Worm (Caenorhabditis elegans) whole organism, late embryonic: ENCODE measurements around the gene scb-1.

Source experiments
- C38D4.7 ChIP-seq: fragments of 200-800 bp; sonication (Bioruptor generic); optimal IDR thresholded peaks from 2 replicates; lab custom pipeline; 2018; ENCODE audit warnings: mild to moderate bottlenecking, missing genetic modification characterization, moderate library complexity, missing compliant biosample characterization
- ama-1 ChIP-seq: fragments of 150-350 bp; optimal IDR thresholded peaks from 2 replicates; lab custom pipeline; 2014
- eyg-1 ChIP-seq: sonication (generic microtip); optimal IDR thresholded peaks from 2 replicates; lab custom pipeline; 2016; ENCODE audit warnings: missing genotype, missing genetic modification characterization, missing compliant biosample characterization
- fkh-10 ChIP-seq: fragments of 150-350 bp; optimal IDR thresholded peaks from 2 replicates; lab custom pipeline; 2014; ENCODE audit warnings: missing biosample characterization, missing genetic modification reagents, missing genetic modification characterization
- lin-11 ChIP-seq: fragments of 200-800 bp; sonication (Bioruptor generic); optimal IDR thresholded peaks from 2 replicates; lab custom pipeline; 2018; ENCODE audit warnings: mild to moderate bottlenecking, missing genetic modification characterization, missing compliant biosample characterization
- nfya-1 ChIP-seq: sonication (generic microtip); optimal IDR thresholded peaks from 2 replicates; lab custom pipeline; 2017; ENCODE audit warnings: missing genetic modification characterization, mild to moderate bottlenecking, missing compliant biosample characterization, antibody characterized with exemption, moderate library complexity
- nhr-11 ChIP-seq: fragments of 150-350 bp; optimal IDR thresholded peaks from 2 replicates; lab custom pipeline; 2014; ENCODE audit warnings: missing biosample characterization, missing genetic modification characterization
- pha-4 ChIP-seq: fragments of 150-350 bp; optimal IDR thresholded peaks from 2 replicates; lab custom pipeline; 2018; ENCODE audit warnings: missing biosample characterization, missing genetic modification reagents, missing genetic modification characterization

- TF ChIP-seq nfya-1 (tag; lab: Kevin White, UChicago) (no peak), pha-4 (tag; lab: Kevin White, UChicago) (no peak), lin-11 (tag; lab: Kevin White, UChicago) (no peak), fkh-10 (GFP tag; lab: Kevin White, UChicago) (no peak), C38D4.7 (GFP tag; lab: Kevin White, UChicago) (no peak), ama-1 (lab: Kevin White, UChicago) (no peak), nhr-11 (no peak), eyg-1 (tag; lab: Kevin White, UChicago) (no peak)
Measured at ce11 chrV:11124922-11125321, 5.4 kb upstream of the scb-1 start, which contains the start of gene C06H2.2.
